Worm (Caenorhabditis elegans) whole organism, early embryonic: Measurements from ENCODE around the gene T13H5.1.

Experiments used
- B0310.2 ChIP-seq: sonication (generic microtip); optimal IDR thresholded peaks from 2 replicates; lab custom pipeline; 2016; ENCODE audit warnings: mild to moderate bottlenecking, missing genetic modification characterization, missing compliant biosample characterization
- ama-1 ChIP-seq: fragments of 150-350 bp; optimal IDR thresholded peaks from 2 replicates; lab custom pipeline; 2014
- ceh-13 ChIP-seq: fragments of 200-800 bp; sonication (Bioruptor generic); optimal IDR thresholded peaks from 2 replicates; lab custom pipeline; 2018; ENCODE audit warnings: mild to moderate bottlenecking, missing genetic modification characterization, missing compliant biosample characterization
- ceh-36 ChIP-seq: sonication (generic microtip); optimal IDR thresholded peaks from 2 replicates; lab custom pipeline; 2016; ENCODE audit warnings: missing genetic modification characterization, inconsistent platforms, missing compliant biosample characterization
- ets-7 ChIP-seq: sonication (generic microtip); optimal IDR thresholded peaks from 2 replicates; lab custom pipeline; 2016; ENCODE audit warnings: missing genotype, missing genetic modification characterization, missing compliant biosample characterization
- flt-1 ChIP-seq: fragments of 200-800 bp; sonication (Bioruptor generic); IDR thresholded peaks from 2 replicates; pipeline ENCODE4 v1.3.6; 2022; ENCODE audit warnings: missing genetic modification characterization, missing compliant biosample characterization
- hmbx-1 ChIP-seq: sonication (generic microtip); optimal IDR thresholded peaks from 2 replicates; lab custom pipeline; 2016; ENCODE audit warnings: mild to moderate bottlenecking, missing genetic modification characterization, missing compliant biosample characterization
- hmg-4 ChIP-seq: fragments of 200-800 bp; sonication (Bioruptor generic); optimal IDR thresholded peaks from 2 replicates; lab custom pipeline; 2018; ENCODE audit warnings: mild to moderate bottlenecking, missing genetic modification characterization, missing compliant biosample characterization
- hnd-1 ChIP-seq: sonication (generic microtip); optimal IDR thresholded peaks from 2 replicates; lab custom pipeline; 2016; ENCODE audit warnings: missing genetic modification characterization, missing compliant biosample characterization
- scrt-1 ChIP-seq: fragments of 200-800 bp; sonication (Bioruptor generic); IDR thresholded peaks from 2 replicates; pipeline ENCODE4 v1.3.6; 2022; ENCODE audit warnings: missing genetic modification characterization, missing compliant biosample characterization
- sea-1 ChIP-seq: fragments of 200-800 bp; sonication (Bioruptor generic); conservative IDR thresholded peaks from 2 replicates; pipeline ENCODE4 v1.3.6; 2022; ENCODE audit warnings: missing genetic modification characterization, missing compliant biosample characterization
- tbx-11 ChIP-seq: fragments of 200-800 bp; sonication (Bioruptor generic); IDR thresholded peaks from 2 replicates; pipeline ENCODE4 v1.3.6; 2022; ENCODE audit warnings: missing genetic modification characterization, missing compliant biosample characterization
- tbx-37 ChIP-seq: fragments of 200-800 bp; sonication (Bioruptor generic); conservative IDR thresholded peaks from 2 replicates; pipeline ENCODE4 v1.3.6; 2022; ENCODE audit warnings: missing genetic modification reagents, missing genetic modification characterization, missing compliant biosample characterization
- tra-4 ChIP-seq: sonication (generic microtip); optimal IDR thresholded peaks from 2 replicates; lab custom pipeline; 2017; ENCODE audit warnings: missing genetic modification characterization, missing compliant biosample characterization

T13H5.1 gene

DNA sequence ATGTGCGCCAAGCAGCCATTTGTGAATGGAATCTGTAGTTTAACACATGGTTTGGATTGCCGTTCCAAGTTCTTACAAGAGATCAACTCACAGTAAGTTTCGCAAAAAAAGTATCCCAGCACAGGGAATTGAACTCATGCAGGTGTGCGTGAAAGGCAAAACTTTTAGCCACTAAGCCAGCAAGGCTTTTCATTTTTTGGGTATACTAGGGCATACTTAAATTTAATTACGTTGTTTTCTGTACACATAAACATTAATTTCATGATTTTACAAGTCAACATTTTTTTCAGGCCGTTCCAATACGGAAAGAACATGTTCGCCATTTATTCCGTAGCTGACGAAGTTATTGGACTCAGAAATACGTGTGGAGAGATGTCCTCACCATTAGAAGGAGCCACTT, 67.3 kb downstream of the T13H5.1 start:
- TF ChIP-seq sea-1 (GFP tag; lab: Robert Waterston, UW): no peak
- TF ChIP-seq flt-1 (GFP tag; lab: Robert Waterston, UW): no peak
- TF ChIP-seq ama-1: no peak
- TF ChIP-seq ceh-36 (tag; lab: Kevin White, UChicago): no peak
- no peak for TF ChIP-seq scrt-1 (GFP tag; lab: Robert Waterston, UW)

DNA sequence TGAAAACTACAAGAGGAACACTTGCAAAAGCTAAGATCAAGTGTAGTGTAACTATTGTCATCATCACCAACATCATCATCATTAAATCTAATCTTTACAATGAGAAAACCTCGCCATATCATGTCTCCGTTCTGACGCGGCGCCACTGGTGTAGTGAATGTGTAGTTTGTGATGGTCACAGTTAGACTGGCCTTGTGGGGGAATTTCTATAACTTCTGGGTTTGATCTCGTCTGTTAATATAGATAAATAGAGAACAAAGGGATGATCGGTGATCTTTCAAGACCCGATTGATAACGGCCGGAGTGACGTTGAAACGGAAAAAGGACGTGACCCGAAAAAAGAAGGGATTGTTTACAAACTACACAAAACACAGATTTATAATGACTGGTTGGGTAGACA, 68.1 kb downstream of the T13H5.1 start:
- no peak for TF ChIP-seq hmbx-1 (tag; lab: Kevin White, UChicago)
- TF ChIP-seq hnd-1 (tag; lab: Kevin White, UChicago): no peak

DNA sequence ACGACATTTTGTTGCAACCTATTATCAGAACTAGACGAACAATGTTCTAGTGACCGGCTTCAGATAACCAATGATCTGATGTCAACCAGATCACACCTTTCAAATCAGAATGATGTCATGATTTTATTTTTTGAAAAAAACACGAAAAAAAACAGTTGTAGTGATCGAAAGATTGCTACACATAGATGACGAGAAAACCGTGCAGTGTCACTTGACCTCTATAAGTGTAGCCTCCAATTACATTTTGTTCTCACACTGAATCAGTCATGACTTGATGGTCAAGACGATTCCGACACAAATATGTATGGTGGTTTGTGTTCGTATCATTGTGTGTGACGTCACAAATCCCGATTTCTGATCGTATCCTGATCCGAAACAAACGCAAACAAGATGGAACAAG, 68.8 kb downstream of the T13H5.1 start:
- TF ChIP-seq scrt-1 (GFP tag; lab: Robert Waterston, UW) (no peak), sea-1 (GFP tag; lab: Robert Waterston, UW) (no peak), tra-4 (tag; lab: Kevin White, UChicago) (no peak), B0310.2 (tag; lab: Kevin White, UChicago) (no peak), tbx-37 (no peak), flt-1 (GFP tag; lab: Robert Waterston, UW) (no peak), ama-1 (no peak), hmbx-1 (tag; lab: Kevin White, UChicago) (no peak), ets-7 (tag; lab: Kevin White, UChicago) (no peak), hmg-4 (no peak)

DNA sequence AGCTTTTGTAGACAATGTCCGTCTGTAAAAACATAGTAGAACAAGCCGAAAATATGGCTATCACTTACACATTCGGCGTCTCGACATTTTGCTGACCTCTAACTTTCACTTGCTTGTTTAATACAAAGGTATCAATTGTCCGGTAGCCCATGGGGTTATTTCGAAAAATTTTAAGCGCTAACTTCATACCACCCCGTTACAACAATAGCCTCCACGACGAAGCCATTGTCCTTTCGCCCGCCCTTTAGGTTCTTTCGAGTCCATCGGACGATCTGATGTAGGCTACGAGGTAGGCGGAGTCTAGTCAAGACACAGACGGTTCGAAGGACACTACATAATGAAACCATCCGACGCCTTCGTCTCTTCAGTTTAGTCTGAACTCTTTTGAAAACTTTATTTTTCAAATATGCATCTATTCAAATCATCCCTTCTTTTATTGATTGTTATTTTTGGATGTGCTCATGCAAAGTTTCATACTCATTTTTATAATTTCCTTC, 70.0 kb downstream of the T13H5.1 start, which contains the start of gene lips-10:
Gene lips-10, plus strand, starts transcription at position 378 of the 497 bp plus-strand sequence.
- no peak for TF ChIP-seq tra-4 (tag; lab: Kevin White, UChicago)
- no peak for TF ChIP-seq flt-1 (GFP tag; lab: Robert Waterston, UW)
- no peak for TF ChIP-seq sea-1 (GFP tag; lab: Robert Waterston, UW)
- no peak for TF ChIP-seq scrt-1 (GFP tag; lab: Robert Waterston, UW)
- no peak for TF ChIP-seq tbx-11 (GFP tag; lab: Robert Waterston, UW)
- TF ChIP-seq ceh-13 (GFP tag; lab: Kevin White, UChicago): no peak
